Worm (Caenorhabditis elegans) whole organism, L1 larva: ENCODE results near the gene F45E1.1.

Experiments used
- C04F5.9 ChIP-seq: sonication (generic microtip); optimal IDR thresholded peaks from 2 replicates; lab custom pipeline; 2016; ENCODE audit warnings: missing genetic modification characterization, missing compliant biosample characterization
- C16A3.4 ChIP-seq: fragments of 150-350 bp; optimal IDR thresholded peaks from 2 replicates; lab custom pipeline; 2014; ENCODE audit warnings: missing biosample characterization, missing genetic modification characterization
- F16B12.6 ChIP-seq: fragments of 150-350 bp; optimal IDR thresholded peaks from 2 replicates; lab custom pipeline; 2014; ENCODE audit warnings: missing biosample characterization, missing genetic modification characterization
- alr-1 ChIP-seq: fragments of 200-800 bp; sonication (Bioruptor generic); optimal IDR thresholded peaks from 2 replicates; lab custom pipeline; 2018; ENCODE audit warnings: borderline replicate concordance, mild to moderate bottlenecking, missing genetic modification characterization, missing compliant biosample characterization
- ama-1 ChIP-seq: fragments of 150-350 bp; optimal IDR thresholded peaks from 2 replicates; lab custom pipeline; 2014
- ceh-63 ChIP-seq: fragments of 200-800 bp; sonication (Bioruptor generic); optimal IDR thresholded peaks from 2 replicates; lab custom pipeline; 2018; ENCODE audit warnings: mild to moderate bottlenecking, missing genetic modification characterization, missing compliant biosample characterization
- ceh-8 ChIP-seq: fragments of 200-800 bp; sonication (Bioruptor generic); optimal IDR thresholded peaks from 2 replicates; lab custom pipeline; 2018; ENCODE audit warnings: mild to moderate bottlenecking, missing genetic modification characterization, moderate library complexity, missing compliant biosample characterization
- ceh-82 ChIP-seq, 3 experiments: fragments of 150-350 bp in 1 of 3; sonication (generic microtip) in 2 of 3; optimal IDR thresholded peaks; 2 replicates each; lab custom pipeline; 2014 to 2017; ENCODE audit warnings: missing biosample characterization in 3 of 3, missing genetic modification characterization in 3 of 3
- ceh-88 ChIP-seq: fragments of 200-800 bp; sonication (Bioruptor generic); IDR thresholded peaks from 2 replicates; pipeline ENCODE4 v1.3.6; 2022; ENCODE audit warnings: missing genetic modification characterization, missing compliant biosample characterization
- ceh-90 ChIP-seq: sonication (generic microtip); optimal IDR thresholded peaks from 2 replicates; lab custom pipeline; 2016; ENCODE audit warnings: missing genetic modification characterization, missing compliant biosample characterization
- ces-1 ChIP-seq: fragments of 150-350 bp; optimal IDR thresholded peaks from 2 replicates; lab custom pipeline; 2014; ENCODE audit warnings: missing biosample characterization, missing genetic modification reagents, missing genetic modification characterization
- efl-3 ChIP-seq: fragments of 200-800 bp; sonication (Bioruptor generic); optimal IDR thresholded peaks from 2 replicates; lab custom pipeline; 2018; ENCODE audit warnings: mild to moderate bottlenecking, missing genetic modification characterization, missing compliant biosample characterization
- egl-27 ChIP-seq, 2 experiments: fragments of 150-350 bp in 1 of 2; sonication (generic microtip); optimal IDR thresholded peaks; 3 replicates each; lab custom pipeline; 2017 to 2018; ENCODE audit warnings: missing biosample characterization in 2 of 2, missing genetic modification characterization in 2 of 2, missing genetic modification reagents in 2 of 2
- ets-5 ChIP-seq: fragments of 200-800 bp; sonication (Bioruptor generic); IDR thresholded peaks from 2 replicates; pipeline ENCODE4 v1.3.6; 2022; ENCODE audit warnings: missing genetic modification characterization, missing compliant biosample characterization
- fkh-4 ChIP-seq: sonication (generic microtip); optimal IDR thresholded peaks from 2 replicates; lab custom pipeline; 2016; ENCODE audit warnings: missing compliant biosample characterization, missing genetic modification characterization, borderline replicate concordance
- fkh-8 ChIP-seq: sonication (generic microtip); optimal IDR thresholded peaks from 2 replicates; lab custom pipeline; 2016; ENCODE audit warnings: mild to moderate bottlenecking, missing genetic modification characterization, missing compliant biosample characterization
- fos-1 ChIP-seq: fragments of 150-350 bp; optimal IDR thresholded peaks from 2 replicates; lab custom pipeline; 2014; ENCODE audit warnings: missing biosample characterization, missing genetic modification characterization
- grh-1 ChIP-seq: fragments of 200-800 bp; sonication (Bioruptor generic); IDR thresholded peaks from 2 replicates; pipeline ENCODE4 v1.3.6; 2022; ENCODE audit warnings: missing genetic modification reagents, missing genetic modification characterization, missing compliant biosample characterization
- hpl-2 ChIP-seq: fragments of 150-350 bp; optimal IDR thresholded peaks from 2 replicates; lab custom pipeline; 2014; ENCODE audit warnings: missing biosample characterization, missing genetic modification reagents, missing genetic modification characterization
- isw-1 ChIP-seq: fragments of 200-800 bp; sonication (Bioruptor generic); IDR thresholded peaks from 2 replicates; pipeline ENCODE4 v1.3.6; 2022; ENCODE audit warnings: missing genetic modification characterization, missing compliant biosample characterization
- jun-1 ChIP-seq: fragments of 150-350 bp; optimal IDR thresholded peaks from 2 replicates; lab custom pipeline; 2014; ENCODE audit warnings: missing biosample characterization, missing genetic modification reagents, missing genetic modification characterization
- lin-13 ChIP-seq: fragments of 150-350 bp; optimal IDR thresholded peaks from 2 replicates; lab custom pipeline; 2014; ENCODE audit warnings: missing biosample characterization, missing genetic modification reagents, missing genetic modification characterization
- lin-14 ChIP-seq: fragments of 200-800 bp; sonication (Bioruptor generic); optimal IDR thresholded peaks from 2 replicates; lab custom pipeline; 2018; ENCODE audit warnings: mild to moderate bottlenecking, missing genetic modification characterization, moderate library complexity, missing compliant biosample characterization
- lin-15B ChIP-seq: fragments of 150-350 bp; sonication (generic microtip); optimal IDR thresholded peaks from 3 replicates; lab custom pipeline; 2014; ENCODE audit warnings: missing biosample characterization, missing genetic modification characterization
- lin-35 ChIP-seq, 2 experiments: fragments of 150-350 bp; optimal IDR thresholded peaks; 2 replicates each; lab custom pipeline; 2014; ENCODE audit warnings: missing biosample characterization in 2 of 2, missing genetic modification characterization in 2 of 2, missing genetic modification reagents in 2 of 2
- lin-39 ChIP-seq: fragments of 150-350 bp; optimal IDR thresholded peaks from 2 replicates; lab custom pipeline; 2014; ENCODE audit warnings: missing biosample characterization, missing genetic modification reagents, missing genetic modification characterization
- lir-3 ChIP-seq: sonication (generic microtip); optimal IDR thresholded peaks from 2 replicates; lab custom pipeline; 2016; ENCODE audit warnings: mild to moderate bottlenecking, missing genetic modification characterization, moderate library complexity, missing compliant biosample characterization; ENCODE audit not compliant: poor library complexity
- mef-2 ChIP-seq: fragments of 150-350 bp; optimal IDR thresholded peaks from 2 replicates; lab custom pipeline; 2014; ENCODE audit warnings: missing biosample characterization, missing genetic modification characterization
- mep-1 ChIP-seq: fragments of 150-350 bp; optimal IDR thresholded peaks from 2 replicates; lab custom pipeline; 2014; ENCODE audit warnings: missing biosample characterization, missing genetic modification characterization
- nhr-11 ChIP-seq: fragments of 150-350 bp; optimal IDR thresholded peaks from 2 replicates; lab custom pipeline; 2014; ENCODE audit warnings: missing biosample characterization, missing genetic modification characterization
- nhr-12 ChIP-seq: sonication (generic microtip); optimal IDR thresholded peaks from 2 replicates; lab custom pipeline; 2017; ENCODE audit warnings: missing biosample characterization, missing genetic modification characterization
- nhr-237 ChIP-seq: fragments of 150-350 bp; optimal IDR thresholded peaks from 2 replicates; lab custom pipeline; 2014; ENCODE audit warnings: missing biosample characterization, missing genetic modification characterization
- nhr-28 ChIP-seq: fragments of 150-350 bp; optimal IDR thresholded peaks from 2 replicates; lab custom pipeline; 2014; ENCODE audit warnings: missing biosample characterization, missing genetic modification characterization
- nhr-71 ChIP-seq: sonication (generic microtip); optimal IDR thresholded peaks from 2 replicates; lab custom pipeline; 2016; ENCODE audit warnings: mild to moderate bottlenecking, missing genetic modification characterization, moderate library complexity, missing compliant biosample characterization
- nhr-77 ChIP-seq: fragments of 150-350 bp; optimal IDR thresholded peaks from 2 replicates; lab custom pipeline; 2014; ENCODE audit warnings: missing biosample characterization, missing genetic modification characterization
- nhr-84 ChIP-seq: sonication (generic microtip); optimal IDR thresholded peaks from 2 replicates; lab custom pipeline; 2017; ENCODE audit warnings: missing biosample characterization, missing genetic modification characterization
- nhr-85 ChIP-seq: sonication (generic microtip); peaks from one replicate; lab custom pipeline; 2016; ENCODE audit warnings: missing genetic modification characterization, inconsistent platforms, missing compliant biosample characterization
- nhr-90 ChIP-seq: sonication (generic microtip); optimal IDR thresholded peaks from 2 replicates; lab custom pipeline; 2016; ENCODE audit warnings: mild to moderate bottlenecking, missing genetic modification characterization, missing compliant biosample characterization; ENCODE audit not compliant: poor library complexity
- pqm-1 ChIP-seq: sonication (generic microtip); optimal IDR thresholded peaks from 3 replicates; lab custom pipeline; 2017; ENCODE audit warnings: missing biosample characterization, missing genetic modification characterization
- snu-23 ChIP-seq: sonication (generic microtip); optimal IDR thresholded peaks from 2 replicates; lab custom pipeline; 2016; ENCODE audit warnings: missing genetic modification characterization, missing compliant biosample characterization
- sox-4 ChIP-seq: sonication (generic microtip); optimal IDR thresholded peaks from 2 replicates; lab custom pipeline; 2016; ENCODE audit warnings: missing genetic modification characterization, missing compliant biosample characterization
- sup-37 ChIP-seq: fragments of 200-800 bp; sonication (Bioruptor generic); optimal IDR thresholded peaks from 2 replicates; lab custom pipeline; 2018; ENCODE audit warnings: mild to moderate bottlenecking, missing genetic modification characterization, missing compliant biosample characterization
- tbx-2 ChIP-seq: sonication (generic microtip); optimal IDR thresholded peaks from 2 replicates; lab custom pipeline; 2016; ENCODE audit warnings: missing genetic modification characterization, missing compliant biosample characterization
- tlp-1 ChIP-seq: fragments of 150-350 bp; optimal IDR thresholded peaks from 2 replicates; lab custom pipeline; 2014; ENCODE audit warnings: missing biosample characterization, missing genetic modification characterization
- unc-130 ChIP-seq: fragments of 150-350 bp; optimal IDR thresholded peaks from 2 replicates; lab custom pipeline; 2017; ENCODE audit warnings: missing biosample characterization, missing genetic modification characterization, inconsistent platforms
- unc-30 ChIP-seq: sonication (generic microtip); optimal IDR thresholded peaks from 2 replicates; lab custom pipeline; 2017; ENCODE audit warnings: missing biosample characterization, missing genetic modification characterization
- unc-62 ChIP-seq: fragments of 150-350 bp; optimal IDR thresholded peaks from 2 replicates; lab custom pipeline; 2014; ENCODE audit warnings: missing biosample characterization, missing genetic modification reagents, missing genetic modification characterization
- unc-86 ChIP-seq: sonication (generic microtip); optimal IDR thresholded peaks from 2 replicates; lab custom pipeline; 2016; ENCODE audit warnings: missing genetic modification characterization, missing compliant biosample characterization
- unc-98 ChIP-seq: fragments of 200-800 bp; sonication (Bioruptor generic); IDR thresholded peaks from 2 replicates; pipeline ENCODE4 v1.3.6; 2022; ENCODE audit warnings: missing genetic modification characterization, missing compliant biosample characterization
- xbp-1 ChIP-seq: sonication (generic microtip); optimal IDR thresholded peaks from 2 replicates; lab custom pipeline; 2016; ENCODE audit warnings: missing genetic modification characterization, missing compliant biosample characterization
- zip-4 ChIP-seq: fragments of 200-800 bp; sonication (Bioruptor generic); optimal IDR thresholded peaks from 2 replicates; lab custom pipeline; 2018; ENCODE audit warnings: mild to moderate bottlenecking, missing genetic modification characterization, moderate library complexity, missing compliant biosample characterization
- ztf-11 ChIP-seq, 2 experiments: sonication (generic microtip); optimal IDR thresholded peaks; 2 replicates each; lab custom pipeline; 2016 to 2017; ENCODE audit warnings: missing genetic modification characterization in 2 of 2, missing biosample characterization in 1 of 2, missing compliant biosample characterization in 1 of 2

Gene F45E1.1

DNA sequence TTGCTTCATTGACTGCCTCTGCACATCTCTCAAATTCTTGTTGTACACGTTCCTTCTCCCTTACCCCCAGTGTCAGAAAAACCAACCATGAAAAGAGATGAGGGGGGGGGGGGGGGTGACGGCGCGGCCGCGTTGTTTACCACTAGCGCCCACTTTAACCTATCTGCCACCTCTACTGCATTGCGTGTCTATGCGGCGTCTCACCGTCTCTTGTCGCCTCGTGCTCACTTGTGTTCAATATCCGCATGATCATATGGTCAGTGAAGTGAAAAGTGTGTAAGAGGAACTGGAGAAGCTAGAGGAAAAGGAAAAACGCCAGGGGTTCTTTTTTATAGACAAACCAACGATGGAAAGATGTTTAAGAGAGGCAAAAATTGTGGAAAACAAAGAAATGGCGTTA is 16.2 kb downstream of the F45E1.1 start (continued):
- TF ChIP-seq egl-27 (tag; optimal IDR thresholded peaks at IDR 0.05; lab: Kevin White, UChicago) (peak in 1 of 2 experiments; percentile 22), fkh-4 (tag; lab: Kevin White, UChicago) (no peak), lin-39 (tag; lab: Kevin White, UChicago) (no peak), nhr-71 (tag; lab: Kevin White, UChicago) (peak; percentile 96), snu-23 (GFP tag; lab: Kevin White, UChicago) (peak; percentile 92), tlp-1 (tag; lab: Kevin White, UChicago) (no peak), unc-98 (GFP tag; lab: Robert Waterston, UW) (no peak), unc-62 (GFP tag; lab: Kevin White, UChicago) (no peak), fkh-8 (tag; lab: Kevin White, UChicago) (peak; percentile 92), ceh-63 (GFP tag; lab: Kevin White, UChicago) (peak; percentile 47), ceh-90 (tag; lab: Kevin White, UChicago) (no peak), ama-1 (lab: Kevin White, UChicago) (no peak), nhr-84 (tag; lab: Kevin White, UChicago) (no peak), C16A3.4 (peak; percentile 80), nhr-85 (tag; lab: Kevin White, UChicago) (peak; percentile 94), ceh-82 (tag; optimal IDR thresholded peaks at IDR 0.05; lab: Kevin White, UChicago) (peak; percentile 48 to 84 (median 58)), isw-1 (GFP tag; lab: Robert Waterston, UW) (peak; percentile 31; the same call in 1 of the 2 replicates), tbx-2 (peak; percentile 91), unc-30 (no peak), jun-1 (tag; lab: Kevin White, UChicago) (peak; percentile 80), lin-14 (peak; percentile 99), sox-4 (tag; lab: Kevin White, UChicago) (peak; percentile 67), unc-86 (peak; percentile 71), fos-1 (tag; lab: Kevin White, UChicago) (peak; percentile 61), C04F5.9 (tag; lab: Kevin White, UChicago) (no peak), F16B12.6 (tag; lab: Kevin White, UChicago) (no peak), ces-1 (GFP tag; lab: Kevin White, UChicago) (no peak), nhr-77 (tag; lab: Kevin White, UChicago) (no peak), mef-2 (tag; lab: Kevin White, UChicago) (peak; percentile 58), zip-4 (GFP tag; lab: Kevin White, UChicago) (peak; percentile 43), lin-13 (peak; percentile 82), lir-3 (tag; lab: Kevin White, UChicago) (peak; percentile 38), grh-1 (0 out of 2 replicates have a peak, but pooled peaks have one; percentile 37)

- TF ChIP-seq F16B12.6 (tag; lab: Kevin White, UChicago) (no peak), jun-1 (tag; lab: Kevin White, UChicago) (peak; percentile 61), nhr-237 (no peak), nhr-90 (tag; lab: Kevin White, UChicago) (peak; percentile 54), snu-23 (GFP tag; lab: Kevin White, UChicago) (peak; percentile 87), nhr-11 (tag; lab: Kevin White, UChicago) (peak; percentile 88), nhr-12 (tag; lab: Kevin White, UChicago) (no peak), nhr-77 (tag; lab: Kevin White, UChicago) (no peak), ceh-88 (GFP tag; lab: Robert Waterston, UW) (peak; percentile 75), nhr-71 (tag; lab: Kevin White, UChicago) (peak; percentile 98), lin-35 (GFP tag; optimal IDR thresholded peaks at IDR 0.05; lab: Kevin White, UChicago) (peak; percentile 25 to 49), unc-30 (no peak), lin-15B (no peak), unc-130 (peak; percentile 74), hpl-2 (GFP tag; lab: Kevin White, UChicago) (no peak), alr-1 (tag; lab: Kevin White, UChicago) (no peak), sox-4 (tag; lab: Kevin White, UChicago) (peak; percentile 91), nhr-28 (no peak), ztf-11 (tag; optimal IDR thresholded peaks at IDR 0.05; lab: Kevin White, UChicago) (peak in 1 of 2 experiments; percentile 62), ceh-82 (tag; optimal IDR thresholded peaks at IDR 0.05; lab: Kevin White, UChicago) (peak; percentile 40 to 51 (median 50)), grh-1 (no peak), ceh-8 (GFP tag; lab: Kevin White, UChicago) (peak; percentile 63), pqm-1 (tag; lab: Kevin White, UChicago) (no peak), fkh-8 (tag; lab: Kevin White, UChicago) (peak; percentile 99), mep-1 (tag; lab: Kevin White, UChicago) (peak; percentile 66), xbp-1 (peak; percentile 72), ets-5 (GFP tag; lab: Robert Waterston, UW) (no peak), sup-37 (peak; percentile 14), efl-3 (GFP tag; lab: Kevin White, UChicago) (no peak)
Observed at ce11 chrX:8021609-8022008, 18.1 kb downstream of the F45E1.1 start.
